Worm (Caenorhabditis elegans) whole organism, L4 larva: ENCODE data around the gene pmt-2.

Experiments
- ceh-28 ChIP-seq: fragments of 150-350 bp; optimal IDR thresholded peaks from 2 replicates; lab custom pipeline; 2014; ENCODE audit warnings: missing biosample characterization, missing genetic modification reagents, missing genetic modification characterization
- lsy-2 ChIP-seq, 2 experiments: fragments of 150-350 bp in 1 of 2; sonication (generic microtip) in 1 of 2; optimal IDR thresholded peaks; 2 replicates each; lab custom pipeline; 2014 to 2017; ENCODE audit warnings: missing biosample characterization in 2 of 2, missing genetic modification characterization in 2 of 2
- nhr-77 ChIP-seq: fragments of 150-350 bp; optimal IDR thresholded peaks from 2 replicates; lab custom pipeline; 2014; ENCODE audit warnings: missing biosample characterization, missing genetic modification characterization
- unc-62 ChIP-seq, 3 experiments: fragments of 150-350 bp in 1 of 3; sonication (generic microtip); optimal IDR thresholded peaks in 2 of 3; peaks in 1 of 3; 1 replicate in 1 of 3; 2 replicates in 2 of 3; lab custom pipeline; 2014 to 2017; ENCODE audit warnings: missing biosample characterization in 3 of 3, missing genetic modification characterization in 3 of 3, missing genetic modification reagents in 3 of 3, missing genotype in 1 of 3

DNA sequence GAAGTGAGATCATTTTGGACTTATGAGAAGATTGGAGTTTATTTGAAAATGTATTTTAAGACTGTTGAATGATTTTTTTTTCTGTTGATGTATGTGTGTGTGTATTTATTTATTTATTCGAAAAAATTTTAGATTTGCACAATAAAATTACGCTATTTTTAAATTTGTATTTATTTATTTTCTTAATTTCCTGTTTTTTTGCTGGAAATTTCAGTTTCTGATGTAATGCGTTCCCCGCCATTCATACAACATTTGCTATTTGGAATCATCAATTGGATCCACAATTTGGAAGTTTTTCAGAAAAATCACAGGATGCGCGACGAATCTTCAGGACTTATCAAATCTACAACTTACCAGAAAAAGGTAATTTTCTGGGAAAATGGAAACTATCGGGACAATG lies 43.4 kb upstream of the pmt-2 start, which contains the start of gene Y61A9LA.1:
- TF ChIP-seq lsy-2 (tag; optimal IDR thresholded peaks at IDR 0.05; lab: Kevin White, UChicago), result no peak
- TF ChIP-seq ceh-28, result no peak
- TF ChIP-seq nhr-77 (tag; lab: Kevin White, UChicago), result no peak
- TF ChIP-seq unc-62 (GFP tag; optimal IDR thresholded peaks at IDR 0.05 in 1 of 2; lab: Kevin White, UChicago), result no peak
- no peak for TF ChIP-seq unc-62 (tag; optimal IDR thresholded peaks at IDR 0.05; lab: Kevin White, UChicago)
